Fruit fly (Drosophila melanogaster): ENCODE results near the gene mrn.
A peak's percentile ranks its signal among the peaks of the same experiment; 100 is the strongest.

mrn gene

dm6 chr3L:15530638-15531225 is 49.6 kb downstream of the mrn start (continued):
- TF ChIP-seq tin (GFP tag; optimal IDR thresholded peaks at IDR 0.05) (no peak), lab (GFP tag; optimal IDR thresholded peaks at IDR 0.05) (peak; percentile 24), chm (GFP tag; IDR thresholded peaks at IDR 0.05) (peak; percentile 66), CG11456 (GFP tag; IDR thresholded peaks at IDR 0.05) (no peak), dmrt11E (tag; optimal IDR thresholded peaks at IDR 0.05) (no peak), CG7839 (tag; optimal IDR thresholded peaks at IDR 0.05) (no peak), Rfx (GFP tag; IDR thresholded peaks at IDR 0.05) (no peak), h (optimal IDR thresholded peaks at IDR 0.05) (no peak), Jarid2 (GFP tag; optimal IDR thresholded peaks at IDR 0.05) (no peak), CG11723 (GFP tag; optimal IDR thresholded peaks at IDR 0.05) (peak; percentile 39), nom (GFP tag; optimal IDR thresholded peaks at IDR 0.05) (peak; percentile 32), CG8281 (tag; optimal IDR thresholded peaks at IDR 0.05) (peak; percentile 54), CG7786 (GFP tag; optimal IDR thresholded peaks at IDR 0.05) (no peak), ac (GFP tag; optimal IDR thresholded peaks at IDR 0.05) (no peak), luna (GFP tag; optimal IDR thresholded peaks at IDR 0.05) (no peak), CG2678 (tag; optimal IDR thresholded peaks at IDR 0.05) (peak; percentile 37), yki (optimal IDR thresholded peaks at IDR 0.05) (no peak), YL-1 (GFP tag; optimal IDR thresholded peaks at IDR 0.05) (no peak), gt (GFP tag; IDR thresholded peaks at IDR 0.05) (no peak), Meics (GFP tag; optimal IDR thresholded peaks at IDR 0.05) (no peak), CG12236 (GFP tag; optimal IDR thresholded peaks at IDR 0.05) (no peak), CG6272 (GFP tag; IDR thresholded peaks at IDR 0.05) (no peak), CG33557 (GFP tag; optimal IDR thresholded peaks at IDR 0.05) (peak; percentile 57), phol (tag; optimal IDR thresholded peaks at IDR 0.05) (no peak), tgo (GFP tag; IDR thresholded peaks at IDR 0.05) (no peak), cad (GFP tag; optimal IDR thresholded peaks at IDR 0.05) (no peak), CG4730 (GFP tag; IDR thresholded peaks at IDR 0.05) (no peak), CG9932 (GFP tag; IDR thresholded peaks at IDR 0.05) (no peak), CG30403 (GFP tag; optimal IDR thresholded peaks at IDR 0.05) (no peak), ATbp (GFP tag; optimal IDR thresholded peaks at IDR 0.05) (peak; percentile 52), pan (optimal IDR thresholded peaks at IDR 0.05) (no peak), pan (GFP tag; optimal IDR thresholded peaks at IDR 0.05 in 1 of 2, IDR thresholded peaks at IDR 0.05 in 1 of 2) (no peak), CG8944 (GFP tag; optimal IDR thresholded peaks at IDR 0.05) (no peak), ken (GFP tag; IDR thresholded peaks at IDR 0.05) (no peak), CG4360 (GFP tag; IDR thresholded peaks at IDR 0.05) (peak; percentile 37; the same call in 1 of the 2 replicates), CG7745 (tag; optimal IDR thresholded peaks at IDR 0.05) (no peak), CG13287 (GFP tag; IDR thresholded peaks at IDR 0.05; ENCODE audit: partially characterized antibody) (no peak), CG12769 (tag; optimal IDR thresholded peaks at IDR 0.05) (peak; percentile 66), Pdp1 (GFP tag; optimal IDR thresholded peaks at IDR 0.05) (no peak), seq (GFP tag; IDR thresholded peaks at IDR 0.05) (no peak), CG13624 (GFP tag; optimal IDR thresholded peaks at IDR 0.05) (no peak), sens (GFP tag) (peak; percentile 75), D (optimal IDR thresholded peaks at IDR 0.05) (no peak), D (GFP tag; optimal IDR thresholded peaks at IDR 0.05) (peak; percentile 17), sqz (GFP tag; optimal IDR thresholded peaks at IDR 0.05) (no peak), CG8388 (GFP tag; optimal IDR thresholded peaks at IDR 0.05) (no peak), CG14860 (GFP tag; IDR thresholded peaks at IDR 0.05; ENCODE audit: partially characterized antibody) (no peak), Aef1 (GFP tag; IDR thresholded peaks at IDR 0.05) (no peak), amos (GFP tag; IDR thresholded peaks at IDR 0.05; ENCODE audit: partially characterized antibody) (no peak), peb (GFP tag; IDR thresholded peaks at IDR 0.05) (no peak), bsh (GFP tag; optimal IDR thresholded peaks at IDR 0.05) (peak in 1 of 2 experiments; percentile 34), NC2β (GFP tag; optimal IDR thresholded peaks at IDR 0.05) (no peak)

All from whole organism, embryonic.